Worm (Caenorhabditis elegans) whole organism, midembryonic: Measurements from ENCODE around the gene K12H6.8.

Experiments
- flt-1 ChIP-seq: fragments of 200-800 bp; sonication (Bioruptor generic); IDR thresholded peaks from 2 replicates; pipeline ENCODE4 v1.3.6; 2022; ENCODE audit warnings: missing genetic modification characterization, missing compliant biosample characterization
- ztf-29 ChIP-seq: fragments of 200-800 bp; sonication (Bioruptor generic); IDR thresholded peaks from 2 replicates; pipeline ENCODE4 v1.3.6; 2022; ENCODE audit warnings: missing genetic modification reagents, missing genetic modification characterization, missing compliant biosample characterization

DNA sequence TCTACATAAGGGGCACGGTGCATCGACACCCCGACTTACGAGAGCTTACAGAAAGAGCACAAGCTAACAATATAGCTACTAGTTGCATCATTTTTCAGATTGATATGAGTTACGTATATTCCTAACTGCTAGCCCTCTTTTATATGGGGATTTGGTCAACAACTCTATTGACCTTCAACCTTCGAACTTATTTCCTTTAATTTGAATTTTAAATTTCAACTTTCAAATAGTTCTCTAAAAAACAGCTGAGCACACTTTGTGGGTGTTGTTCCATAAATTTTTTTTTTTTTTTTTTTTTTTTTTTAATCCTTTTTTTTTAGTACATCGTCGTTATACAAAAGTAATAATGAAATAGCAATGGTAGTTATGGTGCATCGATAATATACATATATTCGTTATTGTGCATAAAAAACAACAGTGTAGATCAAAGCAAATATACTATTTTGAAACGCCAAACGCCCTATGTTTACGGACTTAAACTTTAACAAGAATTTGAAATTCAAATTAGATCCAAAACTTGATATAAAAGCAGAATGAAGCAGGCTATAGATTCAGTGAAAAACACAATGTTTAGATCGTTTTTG lies 38.9 kb downstream of the K12H6.8 start, which contains the start of the genes Y110A2AL.9 and Y110A2AL.3:
- TF ChIP-seq flt-1 (GFP tag; lab: Robert Waterston, UW) (no peak), ztf-29 (GFP tag; lab: Robert Waterston, UW) (no peak)
